Worm (Caenorhabditis elegans) whole organism, young adult: Measurements from ENCODE around the gene inx-6.

Experiments
- D2030.7 ChIP-seq: fragments of 200-800 bp; sonication (Bioruptor generic); IDR thresholded peaks from 2 replicates; pipeline ENCODE4 v1.3.6; 2022; ENCODE audit warnings: missing genetic modification reagents, missing genetic modification characterization, missing compliant biosample characterization
- ama-1 ChIP-seq, 3 experiments: fragments of 150-350 bp in 1 of 3; sonication (generic microtip) in 2 of 3; optimal IDR thresholded peaks; 2 replicates each; lab custom pipeline; 2014 to 2018; ENCODE audit warnings: missing biosample characterization in 2 of 3, missing genetic modification characterization in 2 of 3, missing genetic modification reagents in 2 of 3
- bed-2 ChIP-seq: fragments of 200-800 bp; sonication (Bioruptor generic); IDR thresholded peaks from 2 replicates; pipeline ENCODE4 v1.3.6; 2022; ENCODE audit warnings: missing genetic modification reagents, missing genetic modification characterization, missing compliant biosample characterization
- ceh-100 ChIP-seq: fragments of 200-800 bp; sonication (Bioruptor generic); IDR thresholded peaks from 2 replicates; pipeline ENCODE4 v1.3.6; 2022; ENCODE audit warnings: missing genetic modification reagents, missing genetic modification characterization, missing compliant biosample characterization
- ceh-79 ChIP-seq: sonication (generic microtip); optimal IDR thresholded peaks from 2 replicates; lab custom pipeline; 2017; ENCODE audit warnings: mild to moderate bottlenecking, missing genetic modification characterization, missing compliant biosample characterization
- dpff-1 ChIP-seq: sonication (generic microtip); optimal IDR thresholded peaks from 2 replicates; lab custom pipeline; 2017; ENCODE audit warnings: mild to moderate bottlenecking, missing genetic modification characterization, missing compliant biosample characterization
- ets-4 ChIP-seq: fragments of 200-800 bp; sonication (Bioruptor generic); optimal IDR thresholded peaks from 2 replicates; lab custom pipeline; 2018; ENCODE audit warnings: mild to moderate bottlenecking, missing genetic modification characterization, missing compliant biosample characterization
- lin-26 ChIP-seq: fragments of 200-800 bp; sonication (Bioruptor generic); IDR thresholded peaks from 2 replicates; pipeline ENCODE4 v1.3.6; 2022; ENCODE audit warnings: missing genetic modification reagents, missing genetic modification characterization, missing compliant biosample characterization
- nhr-179 ChIP-seq: sonication (generic microtip); optimal IDR thresholded peaks from 2 replicates; lab custom pipeline; 2016; ENCODE audit warnings: mild to moderate bottlenecking, missing genetic modification characterization, missing compliant biosample characterization
- snpc-1.1 ChIP-seq: sonication (generic microtip); optimal IDR thresholded peaks from 2 replicates; lab custom pipeline; 2017; ENCODE audit warnings: missing genetic modification characterization, mild to moderate bottlenecking, missing compliant biosample characterization, antibody characterized with exemption, moderate library complexity, missing genotype, missing genetic modification reagents; ENCODE audit not compliant: insufficient read depth
- tbp1 ChIP-seq: fragments of 200-800 bp; sonication (Bioruptor generic); optimal IDR thresholded peaks from 2 replicates; lab custom pipeline; 2018; ENCODE audit warnings: mild to moderate bottlenecking, missing genetic modification characterization, missing compliant biosample characterization
- unc-62 ChIP-seq: fragments of 150-350 bp; optimal IDR thresholded peaks from 2 replicates; lab custom pipeline; 2014; ENCODE audit warnings: missing biosample characterization, missing genetic modification reagents, missing genetic modification characterization

- no peak; the same call in 1 of the 2 replicates for TF ChIP-seq lin-26 (GFP tag; lab: Robert Waterston, UW)
- no peak for TF ChIP-seq ceh-79
- no peak for TF ChIP-seq unc-62 (GFP tag; lab: Kevin White, UChicago)
- no peak for TF ChIP-seq ama-1 (optimal IDR thresholded peaks at IDR 0.05; lab: Kevin White, UChicago)
- no peak for TF ChIP-seq ama-1 (GFP tag; optimal IDR thresholded peaks at IDR 0.05; lab: Kevin White, UChicago)
- no peak for TF ChIP-seq snpc-1.1
- peak; percentile 96 for TF ChIP-seq ceh-100 (GFP tag; lab: Robert Waterston, UW)
- no peak for TF ChIP-seq nhr-179 (tag; lab: Kevin White, UChicago)
- peak; percentile 49; the same call in 1 of the 2 replicates for TF ChIP-seq D2030.7 (GFP tag; lab: Robert Waterston, UW)
- peak; percentile 37 for TF ChIP-seq tbp1 (GFP tag; lab: Kevin White, UChicago)
- no peak for TF ChIP-seq ets-4
- TF ChIP-seq dpff-1 (tag; lab: Kevin White, UChicago): no peak
- no peak for TF ChIP-seq bed-2 (GFP tag; lab: Robert Waterston, UW)
Measured at ce11 chrIV:12724641-12725040, 21.7 kb upstream of the inx-6 start, which contains the start of the genes T23F6.3 and rbd-1.
